Fruit fly (Drosophila melanogaster): ENCODE results near the gene CG6230.
A peak's percentile ranks its signal among the peaks of the same experiment; 100 is the strongest.

Gene CG6230

dm6 chr2L:11069475-11069874 lies 50.6 kb downstream of the CG6230 start (continued):
- TF ChIP-seq Ets21C (GFP tag; optimal IDR thresholded peaks at IDR 0.05) (no peak), CG10631 (GFP tag; optimal IDR thresholded peaks at IDR 0.05) (peak; percentile 69), Smox (GFP tag; optimal IDR thresholded peaks at IDR 0.05) (peak; percentile 42), CG6854 (GFP tag; optimal IDR thresholded peaks at IDR 0.05) (no peak), Hr4 (GFP tag; optimal IDR thresholded peaks at IDR 0.05) (no peak), CG15336 (GFP tag; IDR thresholded peaks at IDR 0.05) (peak; percentile 50; the same call in 1 of the 2 replicates), Sox102F (GFP tag; optimal IDR thresholded peaks at IDR 0.05) (no peak), fd85E (GFP tag; optimal IDR thresholded peaks at IDR 0.05) (no peak), net (GFP tag; optimal IDR thresholded peaks at IDR 0.05) (peak; percentile 14), CG6276 (GFP tag; optimal IDR thresholded peaks at IDR 0.05) (peak; percentile 22), eg (GFP tag; IDR thresholded peaks at IDR 0.05) (no peak), cyc (GFP tag; optimal IDR thresholded peaks at IDR 0.05) (no peak), Lpt (GFP tag; optimal IDR thresholded peaks at IDR 0.05) (peak; percentile 38), CG31627 (GFP tag; optimal IDR thresholded peaks at IDR 0.05) (peak; percentile 31), Eip75B (GFP tag; optimal IDR thresholded peaks at IDR 0.05) (peak; percentile 49), CG6792 (GFP tag; optimal IDR thresholded peaks at IDR 0.05) (peak; percentile 32), CG8632 (GFP tag; optimal IDR thresholded peaks at IDR 0.05) (peak; percentile 8), CG8319 (GFP tag; optimal IDR thresholded peaks at IDR 0.05) (no peak), CG9139 (GFP tag; optimal IDR thresholded peaks at IDR 0.05) (no peak), acj6 (GFP tag; optimal IDR thresholded peaks at IDR 0.05) (peak; percentile 64), CG8119 (GFP tag; IDR thresholded peaks at IDR 0.05) (peak; percentile 72), spab (GFP tag; optimal IDR thresholded peaks at IDR 0.05) (peak; percentile 76), salr (GFP tag; optimal IDR thresholded peaks at IDR 0.05) (peak; percentile 35 to 67), Blimp-1 (GFP tag; optimal IDR thresholded peaks at IDR 0.05) (no peak), Met (GFP tag; optimal IDR thresholded peaks at IDR 0.05) (peak; percentile 40), CG10669 (GFP tag; optimal IDR thresholded peaks at IDR 0.05) (peak; percentile 67), Sox14 (GFP tag; optimal IDR thresholded peaks at IDR 0.05) (peak; percentile 66), pdm3 (GFP tag; optimal IDR thresholded peaks at IDR 0.05) (peak; percentile 51)

- TF ChIP-seq svp (GFP tag), result peak; percentile 3
- no peak for TF ChIP-seq achi (GFP tag; optimal IDR thresholded peaks at IDR 0.05)
- TF ChIP-seq CG1621 (tag; optimal IDR thresholded peaks at IDR 0.05), result peak; percentile 38
These were observed 51.2 kb downstream of the CG6230 start for dm6 chr2L:11068907-11069306.

- peak; percentile 22 for TF ChIP-seq fd59A (GFP tag; optimal IDR thresholded peaks at IDR 0.05)
- no peak for TF ChIP-seq topi (GFP tag; optimal IDR thresholded peaks at IDR 0.05)
- TF ChIP-seq Hr38 (GFP tag; optimal IDR thresholded peaks at IDR 0.05), result no peak
- peak; percentile 45 for TF ChIP-seq CG32006 (GFP tag; optimal IDR thresholded peaks at IDR 0.05)
- TF ChIP-seq svp (GFP tag), result peak; percentile 52
- TF ChIP-seq CG8119 (GFP tag; IDR thresholded peaks at IDR 0.05), result peak; percentile 28; the same call in 1 of the 3 replicates
- no peak for TF ChIP-seq acj6 (GFP tag; optimal IDR thresholded peaks at IDR 0.05)
- TF ChIP-seq CG9139 (GFP tag; optimal IDR thresholded peaks at IDR 0.05), result peak; percentile 14
- peak; percentile 33 for TF ChIP-seq spab (GFP tag; optimal IDR thresholded peaks at IDR 0.05)
- no peak for TF ChIP-seq pdm3 (GFP tag; optimal IDR thresholded peaks at IDR 0.05)
- no peak for TF ChIP-seq esn (GFP tag; optimal IDR thresholded peaks at IDR 0.05)
- TF ChIP-seq CG8319 (GFP tag; optimal IDR thresholded peaks at IDR 0.05), result no peak
- no peak for TF ChIP-seq CG11762 (GFP tag; optimal IDR thresholded peaks at IDR 0.05; ENCODE audit: insufficient read depth)
- TF ChIP-seq CG7368 (GFP tag; optimal IDR thresholded peaks at IDR 0.05), result no peak
- TF ChIP-seq Ets96B (tag; optimal IDR thresholded peaks at IDR 0.05), result peak; percentile 58
- no peak for TF ChIP-seq CG34406 (GFP tag; optimal IDR thresholded peaks at IDR 0.05)
- no peak for TF ChIP-seq Hr39 (GFP tag; optimal IDR thresholded peaks at IDR 0.05)
- TF ChIP-seq Eip75B (GFP tag; optimal IDR thresholded peaks at IDR 0.05), result no peak
- TF ChIP-seq CG3032 (tag; optimal IDR thresholded peaks at IDR 0.05), result peak; percentile 64
- TF ChIP-seq dsx (GFP tag; optimal IDR thresholded peaks at IDR 0.05; ENCODE audit: poor library complexity, severe bottlenecking), result peak; percentile 82
- no peak for TF ChIP-seq salr (GFP tag; optimal IDR thresholded peaks at IDR 0.05)
- peak; percentile 15 for TF ChIP-seq achi (GFP tag; optimal IDR thresholded peaks at IDR 0.05)
- no peak for TF ChIP-seq CG11294 (GFP tag; IDR thresholded peaks at IDR 0.05)
- TF ChIP-seq CG10631 (GFP tag; optimal IDR thresholded peaks at IDR 0.05), result peak; percentile 26
- TF ChIP-seq CG15336 (GFP tag; IDR thresholded peaks at IDR 0.05), result peak; percentile 63
- no peak for TF ChIP-seq Sox15 (GFP tag; optimal IDR thresholded peaks at IDR 0.05)
- no peak for TF ChIP-seq CG6276 (GFP tag; optimal IDR thresholded peaks at IDR 0.05)
- peak; percentile 39 for TF ChIP-seq CG6808 (GFP tag; optimal IDR thresholded peaks at IDR 0.05)
- peak; percentile 26 for TF ChIP-seq CG10669 (GFP tag; optimal IDR thresholded peaks at IDR 0.05)
- TF ChIP-seq CG3919 (GFP tag; optimal IDR thresholded peaks at IDR 0.05), result no peak
- no peak for TF ChIP-seq fd85E (GFP tag; optimal IDR thresholded peaks at IDR 0.05)
- TF ChIP-seq Eip78C (GFP tag), result peak; percentile 71
These were observed 51.7 kb downstream of the CG6230 start for dm6 chr2L:11068441-11068840.

All from whole organism, prepupa.